Worm (Caenorhabditis elegans) whole organism, midembryonic: ENCODE data around the gene spp-26.

Experiments used
- flt-1 ChIP-seq: fragments of 200-800 bp; sonication (Bioruptor generic); IDR thresholded peaks from 2 replicates; pipeline ENCODE4 v1.3.6; 2022; ENCODE audit warnings: missing genetic modification characterization, missing compliant biosample characterization
- klf-2 ChIP-seq: fragments of 200-800 bp; sonication (Bioruptor generic); conservative IDR thresholded peaks from 2 replicates; pipeline ENCODE4 v1.3.6; 2022; ENCODE audit warnings: missing genetic modification reagents, missing genetic modification characterization, missing compliant biosample characterization

DNA sequence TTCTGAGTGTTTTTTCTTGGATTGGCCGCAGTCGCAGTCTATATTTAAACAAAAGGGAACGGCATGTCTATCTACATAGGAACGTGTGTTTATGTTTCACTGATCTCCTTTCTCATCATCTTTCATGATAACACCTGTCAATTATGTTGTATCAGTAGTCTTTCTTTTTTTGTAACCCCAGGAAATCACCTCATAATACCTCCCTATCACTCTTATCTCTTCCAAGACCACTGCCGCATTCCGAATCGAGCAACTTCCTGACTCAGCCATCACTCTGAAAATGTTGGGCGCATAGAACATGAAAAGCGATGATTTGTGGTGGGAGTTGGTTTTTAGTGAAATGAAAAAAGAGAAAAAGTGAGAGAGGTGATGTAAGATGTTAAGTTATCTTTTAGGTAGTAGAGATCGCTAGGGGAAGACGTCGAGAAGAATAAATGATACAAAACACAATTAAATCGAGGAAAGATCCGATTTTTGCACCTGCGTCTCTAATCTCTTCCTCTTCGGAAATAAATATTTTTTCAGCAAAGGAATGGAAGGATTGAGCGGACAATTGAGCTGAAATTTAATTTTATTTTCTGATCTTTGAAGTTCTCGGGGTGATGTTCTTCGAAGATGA is 36.0 kb downstream of the spp-26 start:
- TF ChIP-seq klf-2 (GFP tag; lab: Robert Waterston, UW) = no peak
- TF ChIP-seq flt-1 = no peak
